Worm (Caenorhabditis elegans) whole organism, L1 larva: ENCODE data around the gene acr-23.
A peak's percentile ranks its signal among the peaks of the same experiment; 100 is the strongest.

ENCODE experiments used
- blmp-1 ChIP-seq: fragments of 150-350 bp; optimal IDR thresholded peaks from 2 replicates; lab custom pipeline; 2014; ENCODE audit warnings: missing biosample characterization, missing genetic modification characterization
- ces-1 ChIP-seq: fragments of 150-350 bp; optimal IDR thresholded peaks from 2 replicates; lab custom pipeline; 2014; ENCODE audit warnings: missing biosample characterization, missing genetic modification reagents, missing genetic modification characterization
- dsc-1 ChIP-seq: sonication (generic microtip); optimal IDR thresholded peaks from 2 replicates; lab custom pipeline; 2016; ENCODE audit warnings: mild to moderate bottlenecking, missing genetic modification characterization, missing compliant biosample characterization
- egl-27 ChIP-seq, 2 experiments: fragments of 150-350 bp in 1 of 2; sonication (generic microtip); optimal IDR thresholded peaks; 3 replicates each; lab custom pipeline; 2017 to 2018; ENCODE audit warnings: missing biosample characterization in 2 of 2, missing genetic modification characterization in 2 of 2, missing genetic modification reagents in 2 of 2
- irx-1 ChIP-seq: sonication (generic microtip); optimal IDR thresholded peaks from 2 replicates; lab custom pipeline; 2016; ENCODE audit warnings: missing genetic modification characterization, missing compliant biosample characterization
- lin-15B ChIP-seq: fragments of 150-350 bp; sonication (generic microtip); optimal IDR thresholded peaks from 3 replicates; lab custom pipeline; 2014; ENCODE audit warnings: missing biosample characterization, missing genetic modification characterization
- nhr-12 ChIP-seq: sonication (generic microtip); optimal IDR thresholded peaks from 2 replicates; lab custom pipeline; 2017; ENCODE audit warnings: missing biosample characterization, missing genetic modification characterization
- nhr-76 ChIP-seq: sonication (generic microtip); optimal IDR thresholded peaks from 2 replicates; lab custom pipeline; 2017; ENCODE audit warnings: missing biosample characterization, missing genetic modification characterization
- rnt-1 ChIP-seq: sonication (generic microtip); optimal IDR thresholded peaks from 2 replicates; lab custom pipeline; 2016; ENCODE audit warnings: mild to moderate bottlenecking, missing genetic modification characterization, moderate library complexity, missing compliant biosample characterization
- sup-37 ChIP-seq: fragments of 200-800 bp; sonication (Bioruptor generic); optimal IDR thresholded peaks from 2 replicates; lab custom pipeline; 2018; ENCODE audit warnings: mild to moderate bottlenecking, missing genetic modification characterization, missing compliant biosample characterization

DNA sequence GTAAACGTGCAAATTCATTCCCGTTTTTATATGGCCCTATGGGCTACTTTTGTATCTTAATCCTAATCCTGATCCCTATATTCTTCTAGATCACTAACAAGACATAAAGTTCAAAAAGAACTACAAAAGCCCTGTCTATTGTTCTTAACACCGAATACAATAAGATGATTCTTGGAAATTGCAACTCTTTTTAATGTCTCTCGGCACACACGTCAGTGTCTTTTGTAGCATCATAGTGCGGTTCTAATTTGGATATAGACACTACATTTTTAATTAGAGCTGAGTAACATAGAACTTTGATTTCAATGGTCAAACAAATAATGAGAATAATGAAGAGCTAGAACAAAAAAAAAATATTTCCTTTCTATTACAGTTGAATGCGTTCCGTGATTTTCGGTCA lies 19.5 kb downstream of the acr-23 start:
- TF ChIP-seq blmp-1 (tag; lab: Kevin White, UChicago), result no peak
- TF ChIP-seq egl-27 (tag; optimal IDR thresholded peaks at IDR 0.05; lab: Kevin White, UChicago), result no peak
- no peak for TF ChIP-seq nhr-76 (tag; lab: Kevin White, UChicago)
- TF ChIP-seq rnt-1 (tag; lab: Kevin White, UChicago), result no peak
- TF ChIP-seq ces-1 (GFP tag; lab: Kevin White, UChicago), result no peak
- TF ChIP-seq nhr-12 (tag; lab: Kevin White, UChicago), result no peak
- no peak for TF ChIP-seq lin-15B (tag; lab: Kevin White, UChicago)
- peak; percentile 91 for TF ChIP-seq dsc-1 (tag; lab: Kevin White, UChicago)
- no peak for TF ChIP-seq sup-37 (GFP tag; lab: Kevin White, UChicago)
- no peak for TF ChIP-seq irx-1 (tag; lab: Kevin White, UChicago)
